Worm (Caenorhabditis elegans): Measurements from ENCODE around the gene nep-9.

The nep-9 gene

DNA sequence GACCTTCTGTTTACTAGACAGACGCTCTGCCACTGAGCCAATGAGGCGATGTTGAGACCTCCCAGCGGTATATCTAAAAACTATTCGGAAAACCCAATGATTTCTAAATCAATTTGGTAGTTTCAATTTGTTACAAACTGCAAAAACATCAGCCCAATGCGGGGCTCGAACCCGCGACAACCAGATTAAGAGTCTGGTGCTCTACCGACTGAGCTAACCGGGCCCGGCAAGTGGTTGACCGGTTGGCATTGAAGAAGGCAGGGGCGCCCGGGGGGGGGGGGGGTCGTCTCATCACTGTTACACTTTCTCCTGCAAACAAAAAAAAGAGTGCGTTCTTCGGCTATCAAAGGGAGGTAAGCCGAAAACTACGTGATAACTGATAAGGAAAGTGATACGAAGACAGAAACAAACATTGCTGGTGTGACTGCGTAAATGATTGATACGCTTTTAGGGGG lies 40.2 kb upstream of the nep-9 start:
- TF ChIP-seq R02D3.7 (tag; optimal IDR thresholded peaks at IDR 0.05) (no peak), aly-2 (tag; optimal IDR thresholded peaks at IDR 0.05) (no peak), skn-1 (tag; optimal IDR thresholded peaks at IDR 0.05) (no peak), nhr-43 (tag; optimal IDR thresholded peaks at IDR 0.05; ENCODE audit: poor library complexity, severe bottlenecking) (no peak), nhr-12 (tag; optimal IDR thresholded peaks at IDR 0.05) (no peak), snpc-4 (tag; optimal IDR thresholded peaks at IDR 0.05) (no peak), nfya-1 (tag; optimal IDR thresholded peaks at IDR 0.05; ENCODE audit: insufficient read depth) (peak; percentile 15), elt-3 (tag; optimal IDR thresholded peaks at IDR 0.05) (no peak), ztf-11 (tag; optimal IDR thresholded peaks at IDR 0.05) (no peak), nhr-67 (tag; optimal IDR thresholded peaks at IDR 0.05) (no peak), nhr-28 (tag; optimal IDR thresholded peaks at IDR 0.05) (no peak), nhr-23 (tag; optimal IDR thresholded peaks at IDR 0.05) (no peak), pqm-1 (tag; optimal IDR thresholded peaks at IDR 0.05) (peak; percentile 69), unc-62 (GFP tag; optimal IDR thresholded peaks at IDR 0.05) (no peak), elt-2 (tag; optimal IDR thresholded peaks at IDR 0.05) (peak; percentile 96), nhr-76 (tag; optimal IDR thresholded peaks at IDR 0.05) (no peak), lin-39 (tag; optimal IDR thresholded peaks at IDR 0.05) (peak; percentile 56), lsy-12 (tag; optimal IDR thresholded peaks at IDR 0.05) (no peak)

DNA sequence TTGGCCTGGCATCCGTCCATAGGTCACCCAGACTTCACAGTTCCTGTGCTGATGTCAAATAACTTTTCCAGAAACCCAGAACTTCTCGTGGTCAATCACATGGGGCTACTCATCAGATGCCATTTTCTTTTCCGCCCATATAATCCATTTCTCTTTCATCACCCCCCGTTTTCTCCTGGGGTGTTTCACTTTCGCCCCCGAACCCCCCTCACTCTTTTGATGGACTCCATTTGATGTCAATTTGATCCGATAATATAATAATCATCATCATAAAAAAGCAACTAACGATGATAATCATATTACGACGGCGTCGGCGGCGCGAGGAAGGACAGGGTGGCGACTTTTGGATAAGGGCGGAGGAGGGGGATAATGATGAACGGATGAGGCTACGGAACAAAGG lies 39.2 kb upstream of the nep-9 start:
- TF ChIP-seq aly-2 (tag; optimal IDR thresholded peaks at IDR 0.05) (no peak), ztf-4 (tag; optimal IDR thresholded peaks at IDR 0.05) (no peak), pqm-1 (tag; optimal IDR thresholded peaks at IDR 0.05) (no peak), unc-62 (GFP tag; optimal IDR thresholded peaks at IDR 0.05) (no peak), elt-3 (tag; optimal IDR thresholded peaks at IDR 0.05) (no peak), sea-2 (GFP tag; optimal IDR thresholded peaks at IDR 0.05) (no peak), nhr-76 (tag; optimal IDR thresholded peaks at IDR 0.05) (no peak), pha-4 (tag; optimal IDR thresholded peaks at IDR 0.05) (no peak), snpc-4 (tag; optimal IDR thresholded peaks at IDR 0.05) (no peak), mml-1 (tag; optimal IDR thresholded peaks at IDR 0.05) (no peak), hmg-11 (tag; optimal IDR thresholded peaks at IDR 0.05) (no peak), daf-12 (tag; optimal IDR thresholded peaks at IDR 0.05) (no peak), nhr-12 (tag; optimal IDR thresholded peaks at IDR 0.05) (no peak)

DNA sequence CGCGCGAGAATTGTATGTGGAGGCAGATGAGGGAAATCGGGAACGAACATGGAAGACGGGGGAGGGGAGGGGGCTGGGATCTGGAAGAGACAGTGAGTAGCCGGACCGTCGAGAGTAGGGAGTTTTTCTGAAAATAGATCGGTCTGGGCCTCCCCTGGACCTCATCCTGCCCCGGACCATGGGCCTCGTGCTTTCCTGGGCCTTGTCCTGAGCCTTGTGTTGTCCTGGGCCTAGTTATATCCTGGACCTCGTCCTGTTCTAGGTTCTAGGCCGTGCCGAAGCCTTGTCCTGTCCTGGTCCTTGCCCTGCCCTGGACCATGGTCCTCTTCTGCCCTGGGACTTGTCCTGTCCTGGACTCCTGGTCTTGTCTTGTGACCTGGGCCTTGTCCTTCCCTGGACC lies 38.3 kb upstream of the nep-9 start:
- TF ChIP-seq nhr-67 (tag; optimal IDR thresholded peaks at IDR 0.05): no peak
- TF ChIP-seq ceh-16 (tag; optimal IDR thresholded peaks at IDR 0.05): no peak
- TF ChIP-seq nhr-12 (tag; optimal IDR thresholded peaks at IDR 0.05): no peak
- no peak for TF ChIP-seq nhr-28 (tag; optimal IDR thresholded peaks at IDR 0.05)
- no peak for TF ChIP-seq ceh-28 (tag; optimal IDR thresholded peaks at IDR 0.05)
- TF ChIP-seq pqm-1 (tag; optimal IDR thresholded peaks at IDR 0.05): no peak
- TF ChIP-seq egl-5 (tag; optimal IDR thresholded peaks at IDR 0.05): no peak
- no peak for TF ChIP-seq ceh-82 (tag; optimal IDR thresholded peaks at IDR 0.05)
- TF ChIP-seq lsy-12 (tag; optimal IDR thresholded peaks at IDR 0.05): no peak
- TF ChIP-seq ceh-9 (tag; optimal IDR thresholded peaks at IDR 0.05): no peak
- no peak for TF ChIP-seq nhr-25 (tag; optimal IDR thresholded peaks at IDR 0.05)
- TF ChIP-seq elt-2 (tag; optimal IDR thresholded peaks at IDR 0.05): no peak
- no peak for TF ChIP-seq nhr-77 (tag; optimal IDR thresholded peaks at IDR 0.05)
- TF ChIP-seq unc-62 (GFP tag; optimal IDR thresholded peaks at IDR 0.05): no peak
- no peak for TF ChIP-seq eor-1 (tag; optimal IDR thresholded peaks at IDR 0.05)
- TF ChIP-seq ama-1 (optimal IDR thresholded peaks at IDR 0.05): no peak

ce11 chrII:3436412-3436811 lies 37.3 kb upstream of the nep-9 start, which contains the start of gene skpo-2:
Gene skpo-2 (minus strand): TSS chrII:3436512.
- TF ChIP-seq pqm-1 (tag; optimal IDR thresholded peaks at IDR 0.05) (no peak), ZK546.5 (tag; optimal IDR thresholded peaks at IDR 0.05) (no peak), nhr-23 (tag; optimal IDR thresholded peaks at IDR 0.05) (no peak)

- TF ChIP-seq elt-3 (tag; optimal IDR thresholded peaks at IDR 0.05) (no peak), ama-1 (optimal IDR thresholded peaks at IDR 0.05) (peak; percentile 19), nhr-25 (tag; optimal IDR thresholded peaks at IDR 0.05) (peak; percentile 56), unc-62 (GFP tag; optimal IDR thresholded peaks at IDR 0.05) (peak; percentile 43), elt-1 (tag; optimal IDR thresholded peaks at IDR 0.05) (peak; percentile 77), snpc-4 (tag; optimal IDR thresholded peaks at IDR 0.05) (peak; percentile 78), hmg-11 (tag; optimal IDR thresholded peaks at IDR 0.05) (no peak), elt-2 (tag; optimal IDR thresholded peaks at IDR 0.05) (no peak), eor-1 (tag; optimal IDR thresholded peaks at IDR 0.05) (no peak), nhr-43 (tag; optimal IDR thresholded peaks at IDR 0.05; ENCODE audit: poor library complexity, severe bottlenecking) (peak; percentile 43), nhr-11 (tag; optimal IDR thresholded peaks at IDR 0.05) (no peak)
Measured at ce11 chrII:3434893-3435503, 35.9 kb upstream of the nep-9 start.

Data from whole organism, L3 larva.